Worm (Caenorhabditis elegans): ENCODE measurements around the gene moa-2.

- TF ChIP-seq ama-1 (optimal IDR thresholded peaks at IDR 0.05), result no peak
- no peak for TF ChIP-seq ceh-13 (GFP tag; optimal IDR thresholded peaks at IDR 0.05)
- TF ChIP-seq scrt-1 (GFP tag; IDR thresholded peaks at IDR 0.05), result no peak
- no peak for TF ChIP-seq F13C5.2 (tag; optimal IDR thresholded peaks at IDR 0.05)
- TF ChIP-seq ceh-36 (tag; optimal IDR thresholded peaks at IDR 0.05), result no peak
- TF ChIP-seq hmbx-1 (tag; optimal IDR thresholded peaks at IDR 0.05), result no peak
- TF ChIP-seq flt-1 (GFP tag; IDR thresholded peaks at IDR 0.05), result no peak
Measured at ce11 chrII:7705152-7705551, 6.3 kb upstream of the moa-2 start, which contains the start of gene B0495.7.

Data from whole organism, early embryonic.